Worm (Caenorhabditis elegans) whole organism, L3 larva: ENCODE measurements around the gene bath-36.
"Not testable (repeated sequence)": the region's sequence is repeated elsewhere in the genome, so short reads cannot be mapped to it uniquely, and the experiment has no call there.

Experiments used
- R02D3.7 ChIP-seq: fragments of 150-350 bp; optimal IDR thresholded peaks from 2 replicates; lab custom pipeline; 2014; ENCODE audit warnings: missing biosample characterization, missing genetic modification characterization
- ama-1 ChIP-seq: fragments of 150-350 bp; optimal IDR thresholded peaks from 2 replicates; lab custom pipeline; 2018
- ceh-16 ChIP-seq: sonication (generic microtip); optimal IDR thresholded peaks from 2 replicates; lab custom pipeline; 2017; ENCODE audit warnings: missing biosample characterization, missing genetic modification characterization
- ceh-28 ChIP-seq: fragments of 150-350 bp; optimal IDR thresholded peaks from 2 replicates; lab custom pipeline; 2014; ENCODE audit warnings: missing biosample characterization, missing genetic modification reagents, missing genetic modification characterization
- ceh-82 ChIP-seq: fragments of 150-350 bp; optimal IDR thresholded peaks from 2 replicates; lab custom pipeline; 2014; ENCODE audit warnings: missing biosample characterization, missing genetic modification characterization
- ceh-9 ChIP-seq: sonication (generic microtip); optimal IDR thresholded peaks from 2 replicates; lab custom pipeline; 2018; ENCODE audit warnings: missing biosample characterization, missing genetic modification characterization
- daf-12 ChIP-seq: fragments of 150-350 bp; optimal IDR thresholded peaks from 2 replicates; lab custom pipeline; 2014; ENCODE audit warnings: missing biosample characterization, missing genetic modification reagents, missing genetic modification characterization
- egl-5 ChIP-seq: fragments of 150-350 bp; optimal IDR thresholded peaks from 2 replicates; lab custom pipeline; 2017; ENCODE audit warnings: missing biosample characterization, missing genetic modification reagents, missing genetic modification characterization, inconsistent platforms
- elt-1 ChIP-seq: fragments of 150-350 bp; optimal IDR thresholded peaks from 2 replicates; lab custom pipeline; 2014; ENCODE audit warnings: missing biosample characterization, missing genetic modification characterization
- elt-2 ChIP-seq: sonication (generic microtip); optimal IDR thresholded peaks from 2 replicates; lab custom pipeline; 2016; ENCODE audit warnings: missing genetic modification reagents, mild to moderate bottlenecking, missing genetic modification characterization, missing compliant biosample characterization
- fkh-2 ChIP-seq: fragments of 150-350 bp; optimal IDR thresholded peaks from 2 replicates; lab custom pipeline; 2014; ENCODE audit warnings: missing biosample characterization, missing genetic modification reagents, missing genetic modification characterization
- fos-1 ChIP-seq: fragments of 150-350 bp; optimal IDR thresholded peaks from 2 replicates; lab custom pipeline; 2014; ENCODE audit warnings: missing biosample characterization, missing genetic modification characterization
- hmg-11 ChIP-seq: sonication (generic microtip); optimal IDR thresholded peaks from 2 replicates; lab custom pipeline; 2016; ENCODE audit warnings: missing genetic modification characterization, missing compliant biosample characterization
- jun-1 ChIP-seq: fragments of 150-350 bp; optimal IDR thresholded peaks from 2 replicates; lab custom pipeline; 2014; ENCODE audit warnings: missing biosample characterization, missing genetic modification reagents, missing genetic modification characterization
- lin-39 ChIP-seq: fragments of 150-350 bp; optimal IDR thresholded peaks from 2 replicates; lab custom pipeline; 2018; ENCODE audit warnings: missing biosample characterization, missing genetic modification reagents, missing genetic modification characterization
- mdl-1 ChIP-seq: fragments of 150-350 bp; optimal IDR thresholded peaks from 2 replicates; lab custom pipeline; 2014; ENCODE audit warnings: missing biosample characterization, missing genetic modification characterization
- nfya-1 ChIP-seq: sonication (generic microtip); optimal IDR thresholded peaks from 2 replicates; lab custom pipeline; 2017; ENCODE audit warnings: missing genetic modification characterization, mild to moderate bottlenecking, missing compliant biosample characterization, antibody characterized with exemption, moderate library complexity; ENCODE audit not compliant: insufficient read depth
- nhr-11 ChIP-seq: fragments of 150-350 bp; optimal IDR thresholded peaks from 2 replicates; lab custom pipeline; 2014; ENCODE audit warnings: missing biosample characterization, missing genetic modification characterization
- nhr-12 ChIP-seq: fragments of 150-350 bp; optimal IDR thresholded peaks from 2 replicates; lab custom pipeline; 2014; ENCODE audit warnings: missing biosample characterization, missing genetic modification characterization
- nhr-25 ChIP-seq: sonication (generic microtip); optimal IDR thresholded peaks from 2 replicates; lab custom pipeline; 2017; ENCODE audit warnings: missing biosample characterization, missing genetic modification characterization
- nhr-43 ChIP-seq: sonication (generic microtip); optimal IDR thresholded peaks from 2 replicates; lab custom pipeline; 2016; ENCODE audit warnings: mild to moderate bottlenecking, missing genetic modification characterization, missing compliant biosample characterization; ENCODE audit not compliant: poor library complexity, severe bottlenecking
- nhr-67 ChIP-seq: fragments of 150-350 bp; optimal IDR thresholded peaks from 2 replicates; lab custom pipeline; 2014; ENCODE audit warnings: missing biosample characterization, missing genetic modification characterization
- nhr-76 ChIP-seq: fragments of 150-350 bp; sonication (generic microtip); optimal IDR thresholded peaks from 5 replicates; lab custom pipeline; 2014; ENCODE audit warnings: missing biosample characterization, missing genetic modification characterization
- nhr-77 ChIP-seq: fragments of 150-350 bp; optimal IDR thresholded peaks from 2 replicates; lab custom pipeline; 2014; ENCODE audit warnings: missing biosample characterization, missing genetic modification characterization
- pha-4 ChIP-seq: fragments of 150-350 bp; optimal IDR thresholded peaks from 2 replicates; lab custom pipeline; 2014; ENCODE audit warnings: missing biosample characterization, missing genetic modification reagents, missing genetic modification characterization
- pqm-1 ChIP-seq: fragments of 150-350 bp; optimal IDR thresholded peaks from 2 replicates; lab custom pipeline; 2017; ENCODE audit warnings: missing biosample characterization, missing genetic modification characterization, inconsistent platforms
- skn-1 ChIP-seq: fragments of 150-350 bp; optimal IDR thresholded peaks from 2 replicates; lab custom pipeline; 2014; ENCODE audit warnings: missing biosample characterization, missing genetic modification characterization
- snpc-4 ChIP-seq: fragments of 150-350 bp; optimal IDR thresholded peaks from 2 replicates; lab custom pipeline; 2014; ENCODE audit warnings: missing biosample characterization, missing genetic modification characterization
- unc-39 ChIP-seq: sonication (generic microtip); optimal IDR thresholded peaks from 4 replicates; lab custom pipeline; 2017; ENCODE audit warnings: missing biosample characterization, missing genetic modification characterization
- unc-62 ChIP-seq: fragments of 150-350 bp; sonication (generic microtip); optimal IDR thresholded peaks from 4 replicates; lab custom pipeline; 2014; ENCODE audit warnings: missing biosample characterization, missing genetic modification reagents, missing genetic modification characterization
- zag-1 ChIP-seq: fragments of 150-350 bp; optimal IDR thresholded peaks from 2 replicates; lab custom pipeline; 2014; ENCODE audit warnings: missing biosample characterization, missing genetic modification characterization
- ztf-4 ChIP-seq: fragments of 150-350 bp; optimal IDR thresholded peaks from 2 replicates; lab custom pipeline; 2014; ENCODE audit warnings: missing biosample characterization, missing genetic modification characterization

bath-36 gene

DNA sequence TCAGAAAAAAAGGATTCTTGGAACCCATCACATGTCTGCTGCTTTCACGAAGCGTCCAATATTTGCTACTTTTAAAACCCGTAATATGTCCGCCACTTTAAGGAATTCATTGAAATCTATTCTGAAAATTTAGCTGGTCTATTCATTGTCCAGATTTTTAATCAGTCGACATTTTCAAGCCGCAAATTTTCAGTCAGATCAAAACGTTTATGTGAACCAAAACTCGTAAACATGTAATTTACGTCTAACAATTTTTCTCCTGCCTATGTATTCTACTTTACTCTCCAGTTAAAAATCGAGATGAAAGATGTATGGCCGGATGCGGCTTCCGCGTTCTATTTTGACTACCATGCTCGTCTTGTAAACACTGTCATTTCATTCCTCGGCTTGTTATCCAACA lies 10.3 kb downstream of the bath-36 start, which contains the start of gene srw-1:
srw-1 (plus strand) TSS at position 301 of the 400 bp plus-strand sequence.
- no peak for TF ChIP-seq unc-39 (tag; lab: Kevin White, UChicago)
- TF ChIP-seq elt-2 (tag; lab: Kevin White, UChicago), result peak; percentile 1

DNA sequence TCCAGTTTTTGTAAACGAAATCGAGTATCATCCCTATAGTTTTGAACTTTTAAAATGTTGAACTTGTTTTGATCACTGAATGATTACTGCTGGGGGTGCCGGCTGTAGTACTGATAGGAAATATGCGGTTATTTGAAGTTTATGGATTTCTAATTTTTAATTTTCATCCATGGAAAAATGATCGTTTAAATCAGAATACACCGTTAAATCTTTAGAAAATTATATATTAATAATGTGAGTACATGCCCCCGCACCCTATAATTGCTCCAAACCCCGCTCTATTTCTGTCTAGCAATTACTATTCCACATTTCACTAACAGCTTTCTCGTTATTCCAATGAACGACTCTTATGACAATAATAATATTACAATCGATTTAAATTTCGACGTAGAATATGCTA lies 12.1 kb downstream of the bath-36 start, which contains the start of gene Y75B12B.10:
Y75B12B.10 (plus strand) TSS at position 301 of the 400 bp plus-strand sequence.
- TF ChIP-seq nhr-11 (tag; lab: Kevin White, UChicago) (no peak), ceh-28 (no peak), ceh-82 (tag; lab: Kevin White, UChicago) (no peak), fos-1 (no peak), nhr-25 (tag; lab: Kevin White, UChicago) (no peak), skn-1 (tag; lab: Kevin White, UChicago) (no peak), lin-39 (no peak), mdl-1 (no peak), nhr-67 (tag; lab: Kevin White, UChicago) (no peak), unc-62 (GFP tag; lab: Kevin White, UChicago) (no peak), nfya-1 (tag; lab: Kevin White, UChicago) (no peak), ceh-16 (tag; lab: Kevin White, UChicago) (no peak), R02D3.7 (tag; lab: Kevin White, UChicago) (no peak), nhr-43 (tag; lab: Kevin White, UChicago) (no peak), fkh-2 (tag; lab: Kevin White, UChicago) (no peak), jun-1 (tag; lab: Kevin White, UChicago) (no peak), ceh-9 (tag; lab: Kevin White, UChicago) (no peak), hmg-11 (tag; lab: Kevin White, UChicago) (no peak)
- TF ChIP-seq, all 47 proteins: peak for 0

DNA sequence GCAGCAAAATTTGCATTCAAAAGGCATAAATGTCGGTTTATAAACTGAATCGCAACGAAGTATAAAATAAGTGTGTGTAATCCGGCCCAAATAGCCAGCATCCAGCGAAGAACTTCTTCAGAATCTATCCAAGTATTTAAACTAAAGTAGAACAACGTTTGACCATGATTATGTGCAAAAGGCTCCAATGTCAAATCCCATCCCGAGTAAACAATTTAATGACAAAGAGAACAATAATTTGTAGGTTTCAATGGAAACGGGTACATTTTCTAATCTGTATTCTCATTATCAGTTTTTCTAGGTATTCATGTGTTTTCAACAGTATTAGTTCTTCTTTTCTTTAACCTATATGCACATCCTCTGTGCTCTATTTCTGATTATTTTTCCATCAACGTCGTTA lies 20.0 kb downstream of the bath-36 start, which contains the start of gene C41G6.12:
C41G6.12 (minus strand) TSS at position 101 of the 400 bp plus-strand sequence.
- TF ChIP-seq snpc-4 (tag; lab: Kevin White, UChicago); nhr-77; nhr-12 (tag; lab: Kevin White, UChicago): not testable (repeated sequence)

DNA sequence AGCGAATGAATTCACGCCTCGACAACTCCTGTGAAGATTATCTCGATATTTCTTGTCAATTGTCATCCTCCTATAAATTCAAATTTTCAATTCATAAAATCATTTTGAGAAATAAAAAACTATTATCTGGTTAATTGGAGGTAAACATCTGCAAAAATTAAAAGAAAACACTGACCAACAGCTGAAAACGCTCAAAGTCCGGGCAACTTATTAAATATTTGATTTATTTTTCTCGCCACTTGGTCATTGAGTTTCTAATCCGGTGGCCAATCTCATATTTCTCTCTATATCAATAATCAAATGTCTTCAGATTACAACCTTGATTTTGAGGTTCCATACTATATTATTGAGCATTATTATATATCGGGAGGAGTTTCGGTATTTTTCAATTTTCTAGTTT lies 24.2 kb downstream of the bath-36 start, which contains the start of gene sri-24:
sri-24 (plus strand) TSS at position 301 of the 400 bp plus-strand sequence.
- not testable (repeated sequence) for TF ChIP-seq fos-1, pha-4, pqm-1

DNA sequence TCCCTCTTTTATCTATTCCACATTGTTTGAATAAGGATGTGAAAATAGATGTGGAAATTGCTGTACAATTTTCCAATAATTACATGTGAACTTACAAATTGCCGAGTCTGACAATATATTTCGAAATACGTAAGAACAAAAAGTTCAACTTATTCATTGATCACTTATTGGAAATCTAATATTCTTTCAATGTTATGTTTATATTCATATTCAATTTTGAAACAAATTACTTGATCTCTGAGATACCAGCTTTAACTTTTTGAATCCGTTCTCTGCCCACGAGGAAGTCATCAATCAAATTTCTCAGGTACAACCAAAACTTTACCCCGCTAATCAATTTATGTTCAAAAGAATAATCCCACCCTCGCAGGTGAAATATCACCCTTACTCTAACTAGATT lies 27.5 kb downstream of the bath-36 start, which contains the start of gene sri-26:
sri-26 (plus strand) TSS at position 301 of the 400 bp plus-strand sequence.
- TF ChIP-seq elt-1; ceh-28; zag-1 (tag; lab: Kevin White, UChicago): not testable (repeated sequence)

DNA sequence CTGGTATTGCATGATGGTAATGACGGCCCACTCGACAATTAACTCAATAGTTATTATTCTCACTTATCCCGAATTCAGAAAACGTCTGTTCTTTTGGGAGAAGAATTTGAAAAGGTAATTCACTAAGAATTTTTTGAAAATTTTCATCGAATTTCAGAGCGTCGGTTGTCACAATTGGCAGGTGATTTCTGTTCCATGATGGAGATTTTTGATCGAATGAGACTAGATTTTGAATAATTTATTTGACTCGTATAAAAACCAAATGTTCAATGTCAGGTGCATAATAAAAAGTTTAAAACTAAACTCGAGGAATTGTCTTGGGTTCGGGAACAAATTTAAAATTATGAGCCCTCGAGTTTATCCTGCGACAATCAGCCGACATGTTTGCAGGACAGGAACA lies 29.0 kb downstream of the bath-36 start, which contains the start of gene sri-25:
sri-25 (plus strand) TSS at position 301 of the 400 bp plus-strand sequence.
- TF ChIP-seq ztf-4 (tag; lab: Kevin White, UChicago) (no peak), mdl-1 (no peak), nhr-76 (no peak), lin-39 (no peak), daf-12 (tag; lab: Kevin White, UChicago) (no peak), ama-1 (lab: Kevin White, UChicago) (no peak), pqm-1 (no peak), nhr-12 (tag; lab: Kevin White, UChicago) (no peak), ceh-9 (tag; lab: Kevin White, UChicago) (no peak), nhr-67 (tag; lab: Kevin White, UChicago) (no peak), fkh-2 (tag; lab: Kevin White, UChicago) (no peak), egl-5 (no peak)
